Fruit fly (Drosophila melanogaster) whole organism, embryonic: Measurements from ENCODE around the gene CG15878.

Experiments used
- Atf-2 ChIP-seq: fragments of 200-800 bp; sonication (Bioruptor generic); optimal IDR thresholded peaks from 2 replicates; lab custom pipeline; 2016; ENCODE audit warnings: missing biosample characterization, missing genetic modification characterization
- CG10565 ChIP-seq: fragments of 200-800 bp; sonication (Bioruptor generic); optimal IDR thresholded peaks from 3 replicates; lab custom pipeline; 2016; ENCODE audit warnings: missing biosample characterization, mild to moderate bottlenecking, missing genetic modification characterization
- CG11085 ChIP-seq: fragments of 200-800 bp; sonication (Bioruptor generic); IDR thresholded peaks from 2 replicates; pipeline ENCODE4 v1.3.6; 2022; ENCODE audit warnings: missing biosample characterization, missing genetic modification characterization
- CG11247 ChIP-seq: fragments of 200-800 bp; sonication (Bioruptor generic); IDR thresholded peaks from 2 replicates; pipeline ENCODE4 v1.3.6; 2022; ENCODE audit warnings: missing biosample characterization, missing genetic modification characterization
- CG14710 ChIP-seq: fragments of 200-800 bp; sonication (Bioruptor generic); optimal IDR thresholded peaks from 3 replicates; lab custom pipeline; 2019; ENCODE audit warnings: missing biosample characterization, mild to moderate bottlenecking, missing genetic modification characterization, moderate library complexity
- CG1602 ChIP-seq: fragments of 200-800 bp; sonication (Bioruptor generic); optimal IDR thresholded peaks from 3 replicates; lab custom pipeline; 2016; ENCODE audit warnings: missing biosample characterization, missing genetic modification characterization
- CG2199 ChIP-seq: fragments of 200-800 bp; sonication (Bioruptor generic); IDR thresholded peaks from 3 replicates; pipeline ENCODE4 v1.3.6; 2022; ENCODE audit warnings: missing biosample characterization, missing genetic modification characterization
- CG30431 ChIP-seq: fragments of 200-800 bp; sonication (Bioruptor generic); optimal IDR thresholded peaks from 2 replicates; lab custom pipeline; 2017; ENCODE audit warnings: missing biosample characterization, missing genetic modification characterization
- CG7271 ChIP-seq: fragments of 200-800 bp; sonication (Bioruptor generic); optimal IDR thresholded peaks from 2 replicates; lab custom pipeline; 2018; ENCODE audit warnings: missing biosample characterization, mild to moderate bottlenecking, missing genetic modification characterization, moderate library complexity
- CG7556 ChIP-seq: fragments of 200-800 bp; sonication (Bioruptor generic); optimal IDR thresholded peaks from 2 replicates; lab custom pipeline; 2017; ENCODE audit warnings: missing biosample characterization, mild to moderate bottlenecking, missing genetic modification characterization
- CG9727 ChIP-seq: fragments of 200-800 bp; sonication (Bioruptor generic); optimal IDR thresholded peaks from 3 replicates; lab custom pipeline; 2017; ENCODE audit warnings: missing biosample characterization, mild to moderate bottlenecking, missing genetic modification characterization
- CG9932 ChIP-seq: fragments of 200-800 bp; sonication (Bioruptor generic); IDR thresholded peaks from 2 replicates; pipeline ENCODE4 v1.3.6; 2022; ENCODE audit warnings: missing biosample characterization, missing genetic modification characterization
- Doc3 ChIP-seq: fragments of 200-800 bp; sonication (Bioruptor generic); IDR thresholded peaks from 3 replicates; pipeline ENCODE4 v1.3.6; 2022; ENCODE audit warnings: missing biosample characterization, missing genetic modification characterization; ENCODE audit not compliant: partially characterized antibody
- Dp ChIP-seq: fragments of 200-800 bp; sonication (Bioruptor generic); optimal IDR thresholded peaks from 2 replicates; lab custom pipeline; 2018; ENCODE audit warnings: missing biosample characterization, mild to moderate bottlenecking, missing genetic modification characterization, moderate library complexity
- E2f2 ChIP-seq: fragments of 200-800 bp; sonication (Bioruptor generic); IDR thresholded peaks from 2 replicates; pipeline ENCODE4 v1.3.6; 2022; ENCODE audit warnings: missing biosample characterization, missing genetic modification characterization
- HLH4C ChIP-seq: fragments of 200-800 bp; sonication (Bioruptor generic); IDR thresholded peaks from 3 replicates; pipeline ENCODE4 v1.3.6; 2022; ENCODE audit warnings: missing biosample characterization, missing genetic modification characterization; ENCODE audit not compliant: partially characterized antibody
- HLHmδ ChIP-seq: fragments of 200-800 bp; sonication (Bioruptor generic); optimal IDR thresholded peaks from 2 replicates; lab custom pipeline; 2018; ENCODE audit warnings: missing biosample characterization, mild to moderate bottlenecking, missing genetic modification characterization, moderate library complexity
- Lim3 ChIP-seq: fragments of 200-800 bp; sonication (Bioruptor generic); IDR thresholded peaks from 2 replicates; pipeline ENCODE4 v1.3.6; 2022; ENCODE audit warnings: missing biosample characterization, missing genetic modification characterization
- MESR4 ChIP-seq: fragments of 200-800 bp; sonication (Bioruptor generic); optimal IDR thresholded peaks from 2 replicates; lab custom pipeline; 2018; ENCODE audit warnings: missing biosample characterization, mild to moderate bottlenecking, missing genetic modification characterization, moderate library complexity
- NfI ChIP-seq: fragments of 200-800 bp; sonication (Bioruptor generic); optimal IDR thresholded peaks from 3 replicates; lab custom pipeline; 2018; ENCODE audit warnings: missing biosample characterization, mild to moderate bottlenecking, missing genetic modification characterization, moderate library complexity
- Oli ChIP-seq: fragments of 200-800 bp; sonication (Bioruptor generic); optimal IDR thresholded peaks from 2 replicates; lab custom pipeline; 2018; ENCODE audit warnings: missing biosample characterization, mild to moderate bottlenecking, missing genetic modification characterization, moderate library complexity
- Pdp1 ChIP-seq, 2 experiments: fragments of 200-800 bp; sonication (Bioruptor generic); optimal IDR thresholded peaks; 3 replicates each; lab custom pipeline; 2016; ENCODE audit warnings: missing biosample characterization in 2 of 2, missing genetic modification characterization in 2 of 2, mild to moderate bottlenecking in 1 of 2, moderate library complexity in 1 of 2
- Ptx1 ChIP-seq: fragments of 200-800 bp; sonication (Bioruptor generic); IDR thresholded peaks from 2 replicates; pipeline ENCODE4 v1.3.6; 2022; ENCODE audit warnings: missing biosample characterization, missing genetic modification characterization
- Sry-δ ChIP-seq: fragments of 200-800 bp; sonication (Bioruptor generic); optimal IDR thresholded peaks from 2 replicates; lab custom pipeline; 2016; ENCODE audit warnings: missing biosample characterization, missing genetic modification characterization
- amos ChIP-seq: fragments of 200-800 bp; sonication (Bioruptor generic); IDR thresholded peaks from 2 replicates; pipeline ENCODE4 v1.3.6; 2022; ENCODE audit warnings: missing biosample characterization, missing genetic modification characterization; ENCODE audit not compliant: partially characterized antibody
- btn ChIP-seq: fragments of 200-800 bp; sonication (Bioruptor generic); optimal IDR thresholded peaks from 2 replicates; lab custom pipeline; 2016; ENCODE audit warnings: missing biosample characterization, missing genetic modification characterization
- chn ChIP-seq: fragments of 200-800 bp; sonication (Bioruptor generic); optimal IDR thresholded peaks from 2 replicates; lab custom pipeline; 2016; ENCODE audit warnings: missing biosample characterization, missing genetic modification characterization
- ci ChIP-seq: fragments of 200-800 bp; sonication (Bioruptor generic); IDR thresholded peaks from 3 replicates; pipeline ENCODE4 v1.3.6; 2022; ENCODE audit warnings: missing biosample characterization, missing genetic modification characterization
- crp ChIP-seq, 2 experiments: fragments of 200-800 bp; sonication (Bioruptor generic); optimal IDR thresholded peaks; 2 replicates in 1 of 2; 3 replicates in 1 of 2; lab custom pipeline; 2017; ENCODE audit warnings: missing biosample characterization in 2 of 2, missing genetic modification characterization in 2 of 2, mild to moderate bottlenecking in 1 of 2, moderate library complexity in 1 of 2
- emc ChIP-seq: fragments of 200-800 bp; sonication (Bioruptor generic); optimal IDR thresholded peaks from 2 replicates; lab custom pipeline; 2016; ENCODE audit warnings: missing biosample characterization, missing genetic modification characterization
- esg ChIP-seq: fragments of 200-800 bp; sonication (Bioruptor generic); conservative IDR thresholded peaks from 2 replicates; pipeline ENCODE4 v1.3.6; 2022; ENCODE audit warnings: missing biosample characterization, missing genetic modification characterization
- fd102C ChIP-seq: fragments of 200-800 bp; sonication (Bioruptor generic); optimal IDR thresholded peaks from 2 replicates; lab custom pipeline; 2018; ENCODE audit warnings: missing biosample characterization, mild to moderate bottlenecking, missing genetic modification characterization, moderate library complexity
- fd64A ChIP-seq: fragments of 200-800 bp; sonication (Bioruptor generic); optimal IDR thresholded peaks from 3 replicates; lab custom pipeline; 2018; ENCODE audit warnings: missing biosample characterization, mild to moderate bottlenecking, missing genetic modification characterization
- hth ChIP-seq: fragments of >200 bp; optimal IDR thresholded peaks from 2 replicates; lab custom pipeline; 2017; ENCODE audit warnings: inconsistent platforms
- jing ChIP-seq: fragments of 200-800 bp; sonication (Bioruptor generic); optimal IDR thresholded peaks from 2 replicates; lab custom pipeline; 2018; ENCODE audit warnings: missing biosample characterization, mild to moderate bottlenecking, missing genetic modification characterization
- lab ChIP-seq: fragments of 200-800 bp; sonication (Bioruptor generic); optimal IDR thresholded peaks from 3 replicates; lab custom pipeline; 2017; ENCODE audit warnings: missing biosample characterization, missing genetic modification characterization, mild to moderate bottlenecking, moderate library complexity, missing genetic modification reagents
- lbe ChIP-seq: fragments of 200-800 bp; sonication (Bioruptor generic); optimal IDR thresholded peaks from 2 replicates; lab custom pipeline; 2016; ENCODE audit warnings: missing biosample characterization, mild to moderate bottlenecking, missing genetic modification characterization
- lov ChIP-seq, 2 experiments: fragments of 200-800 bp in 1 of 2; fragments of >200 bp in 1 of 2; sonication (Bioruptor generic) in 1 of 2; IDR thresholded peaks in 1 of 2; optimal IDR thresholded peaks in 1 of 2; 2 replicates in 1 of 2; 3 replicates in 1 of 2; pipeline versions ENCODE4 v1.3.6 to Lab custom; 2017 to 2022; ENCODE audit warnings: missing biosample characterization in 1 of 2, missing genetic modification characterization in 1 of 2
- mirr ChIP-seq: fragments of 200-800 bp; sonication (Bioruptor generic); optimal IDR thresholded peaks from 3 replicates; lab custom pipeline; 2018; ENCODE audit warnings: missing biosample characterization, mild to moderate bottlenecking, missing genetic modification characterization
- nerfin-1 ChIP-seq: fragments of 200-800 bp; sonication (Bioruptor generic); optimal IDR thresholded peaks from 3 replicates; lab custom pipeline; 2019; ENCODE audit warnings: missing biosample characterization, mild to moderate bottlenecking, missing genetic modification characterization, moderate library complexity
- pros ChIP-seq: fragments of 200-800 bp; sonication (Bioruptor generic); optimal IDR thresholded peaks from 3 replicates; lab custom pipeline; 2019; ENCODE audit warnings: missing biosample characterization, mild to moderate bottlenecking, missing genetic modification characterization, moderate library complexity
- pum ChIP-seq: fragments of 200-800 bp; sonication (Bioruptor generic); optimal IDR thresholded peaks from 2 replicates; lab custom pipeline; 2016; ENCODE audit warnings: missing biosample characterization, missing genetic modification characterization
- ranshi ChIP-seq: fragments of 200-800 bp; sonication (Bioruptor generic); IDR thresholded peaks from 2 replicates; pipeline ENCODE4 v1.3.6; 2022; ENCODE audit warnings: missing biosample characterization, missing genetic modification characterization
- sd ChIP-seq: fragments of 200-800 bp; sonication (Bioruptor generic); optimal IDR thresholded peaks from 3 replicates; lab custom pipeline; 2018; ENCODE audit warnings: missing biosample characterization, mild to moderate bottlenecking, missing genetic modification characterization, moderate library complexity
- sima ChIP-seq: fragments of 200-800 bp; sonication (Bioruptor generic); optimal IDR thresholded peaks from 2 replicates; lab custom pipeline; 2016; ENCODE audit warnings: missing biosample characterization, missing genetic modification characterization
- so ChIP-seq: fragments of 200-800 bp; sonication (Bioruptor generic); IDR thresholded peaks from 3 replicates; pipeline ENCODE4 v1.3.6; 2022; ENCODE audit warnings: missing biosample characterization, missing genetic modification characterization
- vvl ChIP-seq: fragments of 200-800 bp; sonication (Bioruptor generic); IDR thresholded peaks from 2 replicates; pipeline ENCODE4 v1.3.6; 2022; ENCODE audit warnings: missing biosample characterization, missing genetic modification characterization
- wdn ChIP-seq: fragments of 200-800 bp; sonication (Bioruptor generic); IDR thresholded peaks from 2 replicates; pipeline ENCODE4 v1.3.6; 2022; ENCODE audit warnings: missing biosample characterization, missing genetic modification characterization
- zen ChIP-seq: fragments of 200-800 bp; sonication (Bioruptor generic); optimal IDR thresholded peaks from 3 replicates; lab custom pipeline; 2018; ENCODE audit warnings: missing biosample characterization, mild to moderate bottlenecking, missing genetic modification characterization, moderate library complexity

The CG15878 gene

dm6 chr3L:2257412-2257862, 45.1 kb upstream of the CG15878 start, which contains the start of the genes CG1275 and Elp5 (continued):
- TF ChIP-seq CG9727 = peak; percentile 97
- TF ChIP-seq esg (GFP tag; lab: Robert Waterston, UW) = peak; percentile 99
- TF ChIP-seq Atf-2 (GFP tag; lab: Kevin White, UChicago) = peak; percentile 97
- TF ChIP-seq fd102C = peak; percentile 80
- TF ChIP-seq CG30431 (GFP tag; lab: Kevin White, UChicago) = peak; percentile 97
- peak; percentile 89 for TF ChIP-seq btn (GFP tag; lab: Kevin White, UChicago)
- TF ChIP-seq jing (GFP tag; lab: Kevin White, UChicago) = peak; percentile 96
- TF ChIP-seq HLHmδ = no peak
- TF ChIP-seq emc (GFP tag; lab: Kevin White, UChicago) = peak; percentile 91
- TF ChIP-seq Oli (tag; lab: Kevin White, UChicago) = peak; percentile 98
- peak; percentile 93 for TF ChIP-seq sd
- peak; percentile 98 for TF ChIP-seq Lim3
- no peak for TF ChIP-seq lov (optimal IDR thresholded peaks at IDR 0.05; lab: Kevin White, UChicago)
- TF ChIP-seq lov (GFP tag; IDR thresholded peaks at IDR 0.05; lab: Robert Waterston, UW) = peak; percentile 99
- TF ChIP-seq crp (GFP tag; optimal IDR thresholded peaks at IDR 0.05; lab: Kevin White, UChicago) = peak in 1 of 2 experiments; percentile 71
- TF ChIP-seq CG2199 (GFP tag; lab: Robert Waterston, UW) = peak; percentile 100
- peak; percentile 57 for TF ChIP-seq CG10565 (GFP tag; lab: Kevin White, UChicago)
- TF ChIP-seq amos (GFP tag; lab: Robert Waterston, UW) = peak; percentile 27; the same call in 1 of the 2 replicates
- peak; percentile 100 for TF ChIP-seq CG11247 (GFP tag; lab: Robert Waterston, UW)
- peak; percentile 99 for TF ChIP-seq Ptx1
- peak; percentile 89 for TF ChIP-seq fd64A (GFP tag; lab: Kevin White, UChicago)
- TF ChIP-seq HLH4C (GFP tag; lab: Robert Waterston, UW) = 0 out of 3 replicates have a peak, but pooled peaks have one; percentile 27
- TF ChIP-seq zen (tag; lab: Kevin White, UChicago) = peak; percentile 93
- TF ChIP-seq CG7271 (tag; lab: Kevin White, UChicago) = peak; percentile 96
- peak; percentile 98 for TF ChIP-seq Pdp1 (GFP tag; optimal IDR thresholded peaks at IDR 0.05; lab: Kevin White, UChicago)
- TF ChIP-seq lab (GFP tag; lab: Kevin White, UChicago) = peak; percentile 97
- peak; percentile 98 for TF ChIP-seq CG1602 (GFP tag; lab: Kevin White, UChicago)
- TF ChIP-seq ci = peak; percentile 100
- TF ChIP-seq lbe (GFP tag; lab: Kevin White, UChicago) = peak; percentile 98
- peak; percentile 100 for TF ChIP-seq vvl
- TF ChIP-seq MESR4 (GFP tag; lab: Kevin White, UChicago) = peak; percentile 81
- TF ChIP-seq pros (GFP tag; lab: Kevin White, UChicago) = peak; percentile 40
- peak; percentile 98 for TF ChIP-seq mirr (GFP tag; lab: Kevin White, UChicago)
- TF ChIP-seq wdn (GFP tag; lab: Robert Waterston, UW) = peak; percentile 99
- peak; percentile 99 for TF ChIP-seq CG9932 (GFP tag; lab: Robert Waterston, UW)
- peak; percentile 96 for TF ChIP-seq sima (GFP tag; lab: Kevin White, UChicago)
- peak; percentile 100 for TF ChIP-seq ranshi (GFP tag; lab: Robert Waterston, UW)
- no peak for TF ChIP-seq hth
- peak; percentile 96 for TF ChIP-seq CG7556 (GFP tag; lab: Kevin White, UChicago)
- peak; percentile 97 for TF ChIP-seq nerfin-1 (tag; lab: Kevin White, UChicago)
- peak; percentile 99 for TF ChIP-seq CG11085 (GFP tag; lab: Robert Waterston, UW)
- peak; percentile 98 for TF ChIP-seq chn (GFP tag; lab: Kevin White, UChicago)
- peak; percentile 64 for TF ChIP-seq Dp (GFP tag; lab: Kevin White, UChicago)
- TF ChIP-seq NfI = peak; percentile 99
- TF ChIP-seq Doc3 (GFP tag; lab: Robert Waterston, UW) = no peak
- peak; percentile 95 for TF ChIP-seq CG14710 (tag; lab: Kevin White, UChicago)
- TF ChIP-seq E2f2 (GFP tag; lab: Robert Waterston, UW) = peak; percentile 93
- TF ChIP-seq pum (GFP tag; lab: Kevin White, UChicago) = peak; percentile 97
- TF ChIP-seq Sry-δ (GFP tag; lab: Kevin White, UChicago) = peak; percentile 65
- TF ChIP-seq so (GFP tag; lab: Robert Waterston, UW) = peak; percentile 99
